Fruit fly (Drosophila melanogaster): ENCODE data around the gene mip130.

Gene mip130

DNA sequence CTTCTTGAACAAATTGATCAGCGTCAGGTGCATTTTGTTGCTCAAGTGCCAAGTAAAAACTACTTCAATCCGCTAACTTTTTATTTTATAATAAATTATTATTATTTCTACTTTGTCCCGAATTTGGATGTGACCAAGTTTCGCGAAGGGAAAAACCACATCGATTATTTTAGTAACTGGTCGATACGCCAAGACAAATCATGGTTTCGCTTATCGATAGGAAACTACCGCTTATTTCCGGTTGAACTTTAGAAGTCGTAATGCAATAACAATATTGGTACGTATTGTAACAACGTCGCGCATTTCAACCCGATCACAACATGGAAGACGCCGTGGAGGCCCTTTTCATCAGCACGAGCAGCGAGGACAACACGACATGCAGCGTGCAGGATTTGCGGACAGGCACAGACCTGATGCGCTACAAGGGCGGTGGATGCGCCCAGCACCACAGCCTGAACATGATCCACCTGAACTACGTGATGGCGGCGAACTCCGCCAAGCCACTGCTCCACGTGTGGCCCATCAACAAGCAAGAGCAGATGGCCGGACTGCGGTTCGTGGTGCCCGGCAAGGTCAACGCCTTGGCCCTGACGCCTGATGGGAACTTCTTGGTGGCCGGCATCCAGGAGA lies 30.8 kb upstream of the mip130 start, which contains the start of the genes CG14817 and CG14805 (continued):
- TF ChIP-seq CG6854 (GFP tag; optimal IDR thresholded peaks at IDR 0.05) (peak; percentile 83), Ptx1 (GFP tag; IDR thresholded peaks at IDR 0.05) (no peak), CrebB (tag; optimal IDR thresholded peaks at IDR 0.05) (peak; percentile 90), vnd (GFP tag; IDR thresholded peaks at IDR 0.05; ENCODE audit: partially characterized antibody) (0 out of 3 replicates have a peak, but pooled peaks have one; percentile 31), Mrtf (GFP tag; IDR thresholded peaks at IDR 0.05) (0 out of 3 replicates have a peak, but pooled peaks have one; percentile 8), B-H1 (GFP tag; IDR thresholded peaks at IDR 0.05) (no peak), CG14860 (GFP tag; IDR thresholded peaks at IDR 0.05; ENCODE audit: partially characterized antibody) (no peak), fu2 (GFP tag; optimal IDR thresholded peaks at IDR 0.05) (peak; percentile 13), ro (GFP tag; IDR thresholded peaks at IDR 0.05) (no peak), CG9437 (GFP tag; optimal IDR thresholded peaks at IDR 0.05) (peak; percentile 86), sd (tag; optimal IDR thresholded peaks at IDR 0.05) (no peak), Spps (tag; optimal IDR thresholded peaks at IDR 0.05) (peak; percentile 56), tx (GFP tag; optimal IDR thresholded peaks at IDR 0.05) (no peak), GATAe (GFP tag; conservative IDR thresholded peaks at IDR 0.05) (no peak), E2f1 (GFP tag; IDR thresholded peaks at IDR 0.05) (no peak), seq (GFP tag; IDR thresholded peaks at IDR 0.05) (peak; percentile 58; the same call in 1 of the 2 replicates), CG8281 (tag; optimal IDR thresholded peaks at IDR 0.05) (no peak), bbx (GFP tag; IDR thresholded peaks at IDR 0.05; ENCODE audit: partially characterized antibody) (peak; percentile 61), Elba2 (GFP tag; optimal IDR thresholded peaks at IDR 0.05) (no peak), zen2 (GFP tag; IDR thresholded peaks at IDR 0.05; ENCODE audit: partially characterized antibody) (no peak), CG8290 (GFP tag; optimal IDR thresholded peaks at IDR 0.05) (peak; percentile 27), CG8290 (tag; optimal IDR thresholded peaks at IDR 0.05) (peak in 1 of 2 experiments; percentile 59), fd3F (GFP tag; optimal IDR thresholded peaks at IDR 0.05) (peak; percentile 53), Fer2 (tag; optimal IDR thresholded peaks at IDR 0.05) (peak; percentile 66), cg (GFP tag; optimal IDR thresholded peaks at IDR 0.05) (no peak), CG17361 (GFP tag; IDR thresholded peaks at IDR 0.05) (peak; percentile 67; the same call in 2 of the 3 replicates), CG16815 (GFP tag; optimal IDR thresholded peaks at IDR 0.05) (no peak), Gug (GFP tag; IDR thresholded peaks at IDR 0.05) (no peak), unc-4 (GFP tag; IDR thresholded peaks at IDR 0.05; ENCODE audit: partially characterized antibody) (peak; percentile 66; the same call in 1 of the 2 replicates), H2.0 (GFP tag; IDR thresholded peaks at IDR 0.05) (peak; percentile 27; the same call in 1 of the 2 replicates), CG42726 (GFP tag; IDR thresholded peaks at IDR 0.05; ENCODE audit: partially characterized antibody) (no peak), CG14667 (GFP tag; IDR thresholded peaks at IDR 0.05) (no peak), CG2120 (GFP tag; optimal IDR thresholded peaks at IDR 0.05) (peak; percentile 7), oc (tag; optimal IDR thresholded peaks at IDR 0.05) (no peak), HLH3B (GFP tag; IDR thresholded peaks at IDR 0.05) (0 out of 2 replicates have a peak, but pooled peaks have one; percentile 33), B-H2 (GFP tag; optimal IDR thresholded peaks at IDR 0.05) (peak; percentile 91), fd96Cb (tag; optimal IDR thresholded peaks at IDR 0.05) (no peak), pum (GFP tag; optimal IDR thresholded peaks at IDR 0.05) (no peak), tgo (GFP tag; IDR thresholded peaks at IDR 0.05) (peak; percentile 48; the same call in 1 of the 3 replicates), Atf-2 (GFP tag; optimal IDR thresholded peaks at IDR 0.05) (no peak), ase (GFP tag; IDR thresholded peaks at IDR 0.05) (no peak), ash1 (GFP tag; optimal IDR thresholded peaks at IDR 0.05) (peak; percentile 85), pita (GFP tag; optimal IDR thresholded peaks at IDR 0.05) (no peak), CG2116 (GFP tag; optimal IDR thresholded peaks at IDR 0.05) (peak; percentile 91), zen (tag; optimal IDR thresholded peaks at IDR 0.05) (peak; percentile 37), CG6272 (GFP tag; IDR thresholded peaks at IDR 0.05) (no peak), nau (GFP tag; optimal IDR thresholded peaks at IDR 0.05) (no peak), usp (GFP tag; optimal IDR thresholded peaks at IDR 0.05) (no peak), CG12071 (GFP tag; optimal IDR thresholded peaks at IDR 0.05) (peak; percentile 83), Max (GFP tag; optimal IDR thresholded peaks at IDR 0.05) (peak; percentile 37)
